Worm (Caenorhabditis elegans) whole organism, early embryonic: ENCODE results near the gene Y41E3.6.

Experiments
- B0310.2 ChIP-seq: sonication (generic microtip); optimal IDR thresholded peaks from 2 replicates; lab custom pipeline; 2016; ENCODE audit warnings: mild to moderate bottlenecking, missing genetic modification characterization, missing compliant biosample characterization
- F13C5.2 ChIP-seq: sonication (generic microtip); optimal IDR thresholded peaks from 2 replicates; lab custom pipeline; 2017; ENCODE audit warnings: mild to moderate bottlenecking, missing genetic modification characterization, inconsistent platforms, missing compliant biosample characterization
- aly-1 ChIP-seq: sonication (generic microtip); optimal IDR thresholded peaks from 2 replicates; lab custom pipeline; 2016; ENCODE audit warnings: missing genetic modification characterization, missing compliant biosample characterization
- ama-1 ChIP-seq: fragments of 150-350 bp; optimal IDR thresholded peaks from 2 replicates; lab custom pipeline; 2014
- ceh-13 ChIP-seq: fragments of 200-800 bp; sonication (Bioruptor generic); optimal IDR thresholded peaks from 2 replicates; lab custom pipeline; 2018; ENCODE audit warnings: mild to moderate bottlenecking, missing genetic modification characterization, missing compliant biosample characterization
- ceh-36 ChIP-seq: sonication (generic microtip); optimal IDR thresholded peaks from 2 replicates; lab custom pipeline; 2016; ENCODE audit warnings: missing genetic modification characterization, inconsistent platforms, missing compliant biosample characterization
- ets-7 ChIP-seq: sonication (generic microtip); optimal IDR thresholded peaks from 2 replicates; lab custom pipeline; 2016; ENCODE audit warnings: missing genotype, missing genetic modification characterization, missing compliant biosample characterization
- flt-1 ChIP-seq: fragments of 200-800 bp; sonication (Bioruptor generic); IDR thresholded peaks from 2 replicates; pipeline ENCODE4 v1.3.6; 2022; ENCODE audit warnings: missing genetic modification characterization, missing compliant biosample characterization
- hmbx-1 ChIP-seq: sonication (generic microtip); optimal IDR thresholded peaks from 2 replicates; lab custom pipeline; 2016; ENCODE audit warnings: mild to moderate bottlenecking, missing genetic modification characterization, missing compliant biosample characterization
- hmg-4 ChIP-seq: fragments of 200-800 bp; sonication (Bioruptor generic); optimal IDR thresholded peaks from 2 replicates; lab custom pipeline; 2018; ENCODE audit warnings: mild to moderate bottlenecking, missing genetic modification characterization, missing compliant biosample characterization
- hnd-1 ChIP-seq: sonication (generic microtip); optimal IDR thresholded peaks from 2 replicates; lab custom pipeline; 2016; ENCODE audit warnings: missing genetic modification characterization, missing compliant biosample characterization
- pes-1 ChIP-seq: fragments of 200-800 bp; sonication (Bioruptor generic); IDR thresholded peaks from 2 replicates; pipeline ENCODE4 v1.3.6; 2022; ENCODE audit warnings: missing genetic modification reagents, missing genetic modification characterization, missing compliant biosample characterization
- scrt-1 ChIP-seq: fragments of 200-800 bp; sonication (Bioruptor generic); IDR thresholded peaks from 2 replicates; pipeline ENCODE4 v1.3.6; 2022; ENCODE audit warnings: missing genetic modification characterization, missing compliant biosample characterization
- sea-1 ChIP-seq: fragments of 200-800 bp; sonication (Bioruptor generic); conservative IDR thresholded peaks from 2 replicates; pipeline ENCODE4 v1.3.6; 2022; ENCODE audit warnings: missing genetic modification characterization, missing compliant biosample characterization
- tbx-11 ChIP-seq: fragments of 200-800 bp; sonication (Bioruptor generic); IDR thresholded peaks from 2 replicates; pipeline ENCODE4 v1.3.6; 2022; ENCODE audit warnings: missing genetic modification characterization, missing compliant biosample characterization
- tbx-37 ChIP-seq: fragments of 200-800 bp; sonication (Bioruptor generic); conservative IDR thresholded peaks from 2 replicates; pipeline ENCODE4 v1.3.6; 2022; ENCODE audit warnings: missing genetic modification reagents, missing genetic modification characterization, missing compliant biosample characterization
- tra-4 ChIP-seq: sonication (generic microtip); optimal IDR thresholded peaks from 2 replicates; lab custom pipeline; 2017; ENCODE audit warnings: missing genetic modification characterization, missing compliant biosample characterization

Y41E3.6 gene

DNA sequence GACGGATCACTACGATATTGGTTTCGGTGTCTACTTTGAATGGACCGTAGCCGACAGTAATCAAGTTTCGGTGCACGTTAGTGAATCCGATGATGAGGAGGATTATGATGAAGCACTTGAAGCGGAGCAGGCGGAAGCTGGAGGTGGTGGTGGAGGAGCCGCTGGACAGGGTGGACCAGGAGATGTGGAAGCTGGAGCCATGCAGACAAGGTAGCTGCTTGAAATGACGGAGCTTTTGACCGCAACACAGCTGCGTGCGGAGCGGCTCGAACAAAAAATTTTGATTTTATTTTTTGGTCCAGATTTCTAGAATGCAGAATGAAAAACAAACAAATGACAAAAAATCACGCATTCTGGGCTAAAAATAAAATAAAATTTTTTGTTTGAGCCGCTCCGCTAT lies 17.8 kb downstream of the Y41E3.6 start:
- no peak for TF ChIP-seq hmg-4 (GFP tag; lab: Kevin White, UChicago)
- no peak for TF ChIP-seq pes-1 (GFP tag; lab: Robert Waterston, UW)
- no peak for TF ChIP-seq F13C5.2 (tag; lab: Kevin White, UChicago)
- no peak for TF ChIP-seq aly-1 (tag; lab: Kevin White, UChicago)
- TF ChIP-seq tbx-11 (GFP tag; lab: Robert Waterston, UW) = no peak
- TF ChIP-seq hnd-1 (tag; lab: Kevin White, UChicago) = no peak
- no peak for TF ChIP-seq ceh-36
- no peak for TF ChIP-seq sea-1 (GFP tag; lab: Robert Waterston, UW)
- no peak for TF ChIP-seq ama-1
- TF ChIP-seq hmbx-1 = no peak
- no peak for TF ChIP-seq ceh-13 (GFP tag; lab: Kevin White, UChicago)

DNA sequence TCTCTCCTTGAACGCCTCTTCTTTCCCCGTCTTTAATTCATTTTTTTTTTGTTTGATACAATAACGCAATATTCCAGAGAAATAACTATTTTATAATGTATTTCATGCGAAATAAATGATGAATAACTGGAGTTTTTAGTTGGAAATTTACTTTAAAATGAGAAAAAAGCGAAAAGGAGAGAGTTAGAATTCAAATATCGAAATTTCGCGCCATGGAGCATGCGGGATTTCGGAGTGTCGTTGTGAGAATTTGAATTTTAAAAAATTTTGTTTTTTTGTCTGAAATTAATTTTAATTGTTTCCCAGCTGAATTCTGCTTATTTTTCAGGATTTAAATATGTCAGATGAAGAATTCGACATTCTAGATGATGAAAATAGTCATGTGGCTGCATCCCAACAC lies 18.8 kb downstream of the Y41E3.6 start, which contains the start of gene fcd-2:
Gene fcd-2, plus strand, starts transcription at position 327 of the 400 bp plus-strand sequence.
- no peak for TF ChIP-seq hmg-4 (GFP tag; lab: Kevin White, UChicago)
- TF ChIP-seq F13C5.2 (tag; lab: Kevin White, UChicago) = peak; percentile 46
- no peak for TF ChIP-seq sea-1 (GFP tag; lab: Robert Waterston, UW)

DNA sequence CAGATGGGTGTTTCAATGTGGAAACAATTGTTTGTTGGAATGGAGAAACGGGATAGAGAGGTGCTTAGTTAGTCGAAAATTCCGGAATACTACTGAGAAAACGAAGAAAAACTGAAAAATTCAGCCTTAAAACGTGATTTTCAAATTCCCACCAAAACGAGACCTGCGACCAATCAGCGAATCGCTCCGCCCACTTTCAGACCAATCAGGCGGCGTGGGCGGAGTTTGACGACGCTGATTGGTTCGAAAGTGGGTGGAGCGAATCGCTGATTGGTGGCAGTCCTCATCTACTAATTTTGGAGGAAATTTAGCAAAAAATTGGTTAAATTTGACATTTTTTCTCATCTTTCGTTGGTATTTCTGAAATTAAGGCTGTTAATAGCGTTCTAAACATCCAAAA lies 20.7 kb downstream of the Y41E3.6 start:
- no peak for TF ChIP-seq ceh-13 (GFP tag; lab: Kevin White, UChicago)

DNA sequence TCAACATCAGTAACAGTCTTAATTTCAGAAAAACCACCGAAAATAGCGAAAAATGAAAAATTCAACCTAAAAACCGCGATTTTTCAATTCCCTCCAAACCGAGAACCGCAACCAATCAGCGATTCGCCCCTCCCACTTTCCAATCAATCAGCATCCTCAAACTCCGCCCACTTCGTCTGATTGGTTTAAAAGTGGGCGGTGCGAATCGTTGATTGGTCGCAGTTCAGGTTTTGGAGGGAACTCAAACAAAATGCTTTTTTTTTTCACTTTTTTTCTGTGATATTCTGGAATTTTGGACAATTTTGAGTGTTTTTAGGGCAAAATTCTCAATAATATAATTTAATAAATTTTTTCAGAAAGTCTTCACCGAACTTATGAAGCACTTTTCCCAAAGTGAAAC lies 21.3 kb downstream of the Y41E3.6 start:
- no peak for TF ChIP-seq ets-7 (tag; lab: Kevin White, UChicago)
- no peak for TF ChIP-seq flt-1 (GFP tag; lab: Robert Waterston, UW)
- TF ChIP-seq hmbx-1 = no peak
- TF ChIP-seq hmg-4 (GFP tag; lab: Kevin White, UChicago) = no peak
- TF ChIP-seq tbx-37 (GFP tag; lab: Robert Waterston, UW) = no peak
- no peak for TF ChIP-seq sea-1 (GFP tag; lab: Robert Waterston, UW)
- TF ChIP-seq ceh-36 = no peak
- TF ChIP-seq tra-4 (tag; lab: Kevin White, UChicago) = no peak
- no peak for TF ChIP-seq scrt-1
- no peak for TF ChIP-seq aly-1 (tag; lab: Kevin White, UChicago)
- TF ChIP-seq ama-1 = no peak
- TF ChIP-seq pes-1 (GFP tag; lab: Robert Waterston, UW) = no peak
- TF ChIP-seq F13C5.2 (tag; lab: Kevin White, UChicago) = no peak
- TF ChIP-seq tbx-11 (GFP tag; lab: Robert Waterston, UW) = no peak
- TF ChIP-seq ceh-13 (GFP tag; lab: Kevin White, UChicago) = no peak
- no peak for TF ChIP-seq hnd-1 (tag; lab: Kevin White, UChicago)
- TF ChIP-seq B0310.2 (tag; lab: Kevin White, UChicago) = no peak

DNA sequence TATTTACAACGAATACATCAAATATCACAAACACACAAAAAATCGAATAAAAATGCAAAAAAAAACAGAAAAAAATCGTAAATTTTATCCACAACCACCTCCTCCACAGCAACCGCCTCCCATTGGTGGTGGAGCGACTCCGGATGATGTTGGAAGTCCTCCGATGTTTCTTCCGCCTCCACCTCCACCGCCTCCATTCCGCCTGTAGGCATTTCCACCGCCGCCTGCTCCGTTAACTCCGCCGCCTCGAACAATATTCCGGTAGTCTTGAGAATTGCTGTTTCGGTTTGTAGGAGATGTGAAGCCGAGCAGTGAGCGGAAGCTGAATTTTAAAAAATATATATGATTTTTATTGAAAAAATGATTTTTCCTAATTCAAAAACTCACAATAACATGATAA lies 21.8 kb downstream of the Y41E3.6 start:
- TF ChIP-seq sea-1 (GFP tag; lab: Robert Waterston, UW) (no peak), ceh-13 (GFP tag; lab: Kevin White, UChicago) (no peak), scrt-1 (no peak), hnd-1 (tag; lab: Kevin White, UChicago) (no peak), ama-1 (no peak)

DNA sequence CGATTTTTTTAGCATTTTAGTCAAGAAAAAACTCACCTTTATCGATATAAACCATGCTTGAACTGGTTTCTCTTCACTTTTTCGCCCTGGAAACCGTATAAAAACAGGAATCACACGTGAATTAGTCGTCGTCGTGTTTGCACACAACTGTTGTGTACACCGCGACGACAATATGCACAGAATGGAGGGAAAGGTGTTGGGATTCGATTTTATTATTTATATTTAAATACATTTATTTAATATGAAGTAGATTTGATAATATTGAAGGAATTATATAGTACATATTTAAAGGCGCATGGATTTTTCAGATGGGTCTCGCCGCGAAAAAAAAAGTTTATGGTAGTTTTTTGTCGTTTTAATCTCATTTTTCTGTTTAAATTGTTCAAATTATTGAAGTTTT lies 22.3 kb downstream of the Y41E3.6 start, which contains the start of gene Y41E3.8:
Gene Y41E3.8, minus strand, starts transcription at position 88 of the 400 bp plus-strand sequence.
- TF ChIP-seq hmbx-1 (no peak), tbx-11 (GFP tag; lab: Robert Waterston, UW) (no peak), tbx-37 (GFP tag; lab: Robert Waterston, UW) (no peak), hmg-4 (GFP tag; lab: Kevin White, UChicago) (no peak), hnd-1 (tag; lab: Kevin White, UChicago) (no peak), pes-1 (GFP tag; lab: Robert Waterston, UW) (no peak), B0310.2 (tag; lab: Kevin White, UChicago) (no peak), flt-1 (GFP tag; lab: Robert Waterston, UW) (no peak), ceh-13 (GFP tag; lab: Kevin White, UChicago) (no peak), ceh-36 (no peak), scrt-1 (no peak), sea-1 (GFP tag; lab: Robert Waterston, UW) (no peak), ets-7 (tag; lab: Kevin White, UChicago) (no peak)

DNA sequence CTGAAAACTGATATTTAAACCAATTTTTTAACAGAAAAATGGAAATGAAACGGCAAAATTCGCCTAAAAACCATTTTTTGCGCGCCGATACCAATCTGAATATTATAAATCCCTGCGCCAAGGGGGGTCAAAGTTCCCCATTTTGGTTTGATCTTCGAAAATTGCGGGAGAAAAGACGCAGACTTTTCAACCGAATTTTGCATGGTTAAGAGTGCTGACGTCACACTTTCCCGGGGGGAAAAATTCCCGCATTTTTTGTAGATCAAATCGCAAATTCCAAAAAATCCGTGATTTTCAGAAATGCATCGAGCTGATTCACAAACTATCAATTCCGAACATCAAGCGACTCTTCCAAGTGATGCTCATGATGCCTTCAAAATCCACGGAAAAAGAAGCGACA lies 23.0 kb downstream of the Y41E3.6 start:
- TF ChIP-seq F13C5.2 (tag; lab: Kevin White, UChicago) = no peak
- TF ChIP-seq ceh-36 = no peak
- no peak for TF ChIP-seq scrt-1
- no peak for TF ChIP-seq aly-1 (tag; lab: Kevin White, UChicago)
- no peak for TF ChIP-seq ama-1
- no peak for TF ChIP-seq hmg-4 (GFP tag; lab: Kevin White, UChicago)
- no peak for TF ChIP-seq flt-1 (GFP tag; lab: Robert Waterston, UW)
- TF ChIP-seq hmbx-1 = no peak
- TF ChIP-seq sea-1 (GFP tag; lab: Robert Waterston, UW) = no peak
- TF ChIP-seq tra-4 (tag; lab: Kevin White, UChicago) = no peak
- no peak for TF ChIP-seq B0310.2 (tag; lab: Kevin White, UChicago)
- no peak for TF ChIP-seq ets-7 (tag; lab: Kevin White, UChicago)
- no peak for TF ChIP-seq hnd-1 (tag; lab: Kevin White, UChicago)
- TF ChIP-seq tbx-37 (GFP tag; lab: Robert Waterston, UW) = no peak
- TF ChIP-seq pes-1 (GFP tag; lab: Robert Waterston, UW) = no peak
- no peak for TF ChIP-seq tbx-11 (GFP tag; lab: Robert Waterston, UW)
- TF ChIP-seq ceh-13 (GFP tag; lab: Kevin White, UChicago) = no peak

DNA sequence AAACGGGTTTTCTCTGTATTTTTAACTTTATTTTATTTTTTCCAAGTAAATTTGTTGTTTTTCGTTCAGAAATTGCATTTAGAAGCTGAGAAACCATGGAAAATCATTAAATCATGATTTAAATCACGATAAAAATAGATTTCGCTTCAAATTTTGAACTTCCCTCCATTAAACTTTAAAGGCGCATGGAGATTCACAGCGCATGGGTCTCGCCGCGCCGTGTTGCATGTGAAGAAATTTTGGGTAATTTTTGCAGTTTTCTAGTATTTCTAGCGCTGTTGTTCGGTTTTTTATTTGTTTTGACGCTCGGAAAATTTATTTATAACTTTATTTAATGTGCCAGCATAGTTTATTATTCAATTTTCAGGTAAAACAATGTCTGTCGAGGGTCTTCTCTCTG lies 30.4 kb downstream of the Y41E3.6 start, which contains the start of gene eef-1B.2:
Gene eef-1B.2, plus strand, starts transcription at position 358 of the 400 bp plus-strand sequence.
- TF ChIP-seq tra-4 (tag; lab: Kevin White, UChicago) (no peak), aly-1 (tag; lab: Kevin White, UChicago) (no peak), ceh-36 (no peak), hnd-1 (tag; lab: Kevin White, UChicago) (no peak), ama-1 (peak; percentile 31), scrt-1 (no peak)
